Worm (Caenorhabditis elegans) whole organism, L3 larva: Measurements from ENCODE around the gene srbc-44.

ENCODE experiments used
- aly-2 ChIP-seq: fragments of 150-350 bp; optimal IDR thresholded peaks from 2 replicates; lab custom pipeline; 2014; ENCODE audit warnings: missing biosample characterization, missing genetic modification characterization
- ama-1 ChIP-seq: fragments of 150-350 bp; optimal IDR thresholded peaks from 2 replicates; lab custom pipeline; 2018
- egl-27 ChIP-seq: sonication (generic microtip); optimal IDR thresholded peaks from 4 replicates; lab custom pipeline; 2017; ENCODE audit warnings: missing biosample characterization, missing genetic modification reagents, missing genetic modification characterization
- nhr-11 ChIP-seq: fragments of 150-350 bp; optimal IDR thresholded peaks from 2 replicates; lab custom pipeline; 2014; ENCODE audit warnings: missing biosample characterization, missing genetic modification characterization
- nhr-76 ChIP-seq: fragments of 150-350 bp; sonication (generic microtip); optimal IDR thresholded peaks from 5 replicates; lab custom pipeline; 2014; ENCODE audit warnings: missing biosample characterization, missing genetic modification characterization
- zag-1 ChIP-seq: fragments of 150-350 bp; optimal IDR thresholded peaks from 2 replicates; lab custom pipeline; 2014; ENCODE audit warnings: missing biosample characterization, missing genetic modification characterization

DNA sequence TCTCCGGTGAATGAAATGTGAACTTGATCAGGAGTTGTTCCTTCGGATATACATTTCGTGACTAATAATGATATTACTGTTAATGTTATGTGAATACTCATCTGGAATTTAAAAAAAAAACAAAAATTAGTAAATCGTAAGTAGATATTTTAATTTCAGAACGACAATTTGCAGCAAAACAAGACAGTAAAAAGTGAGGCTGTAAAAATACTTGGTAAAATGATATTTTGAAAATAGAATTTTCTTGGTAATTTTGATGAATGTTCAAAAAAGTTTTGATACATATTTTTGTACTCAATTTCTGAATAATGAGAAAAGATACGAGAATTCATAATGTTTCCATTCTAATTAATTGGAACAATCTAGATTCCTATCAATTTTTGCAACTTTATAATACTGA lies 28.7 kb downstream of the srbc-44 start, which contains the start of gene papl-1:
- TF ChIP-seq nhr-76 (tag; lab: Kevin White, UChicago): no peak
- no peak for TF ChIP-seq egl-27 (tag; lab: Kevin White, UChicago)
- no peak for TF ChIP-seq zag-1 (tag; lab: Kevin White, UChicago)
- TF ChIP-seq nhr-11 (tag; lab: Kevin White, UChicago): no peak
- no peak for TF ChIP-seq ama-1 (lab: Kevin White, UChicago)
- no peak for TF ChIP-seq aly-2 (tag; lab: Kevin White, UChicago)
